Fruit fly (Drosophila melanogaster) whole organism, embryonic: ENCODE data around the gene Argk1.
A peak's percentile ranks its signal among the peaks of the same experiment; 100 is the strongest.

Experiments
- BEAF-32 ChIP-seq: fragments of 200-800 bp; sonication (Bioruptor generic); optimal IDR thresholded peaks from 3 replicates; lab custom pipeline; 2017; ENCODE audit warnings: missing biosample characterization, missing genetic modification characterization, mild to moderate bottlenecking, moderate library complexity, missing genetic modification reagents
- Bgb ChIP-seq: fragments of 200-800 bp; sonication (Bioruptor generic); IDR thresholded peaks from 2 replicates; pipeline ENCODE4 v1.3.6; 2022; ENCODE audit warnings: missing biosample characterization, missing genetic modification characterization; ENCODE audit not compliant: partially characterized antibody
- CG11085 ChIP-seq: fragments of 200-800 bp; sonication (Bioruptor generic); IDR thresholded peaks from 2 replicates; pipeline ENCODE4 v1.3.6; 2022; ENCODE audit warnings: missing biosample characterization, missing genetic modification characterization
- CG11504 ChIP-seq: fragments of 200-800 bp; sonication (Bioruptor generic); optimal IDR thresholded peaks from 3 replicates; lab custom pipeline; 2019; ENCODE audit warnings: missing biosample characterization, mild to moderate bottlenecking, missing genetic modification characterization, moderate library complexity
- CG11696 ChIP-seq: fragments of 200-800 bp; sonication (Bioruptor generic); IDR thresholded peaks from 2 replicates; pipeline ENCODE4 v1.3.6; 2022; ENCODE audit warnings: missing biosample characterization, missing genetic modification characterization
- CG12299 ChIP-seq: fragments of 200-800 bp; sonication (Bioruptor generic); optimal IDR thresholded peaks from 2 replicates; lab custom pipeline; 2018; ENCODE audit warnings: missing biosample characterization, mild to moderate bottlenecking, missing genetic modification characterization
- CG1233 ChIP-seq: fragments of 200-800 bp; sonication (Bioruptor generic); optimal IDR thresholded peaks from 4 replicates; lab custom pipeline; 2018; ENCODE audit warnings: missing biosample characterization, mild to moderate bottlenecking, missing genetic modification characterization
- CG12391 ChIP-seq: fragments of 200-800 bp; sonication (Bioruptor generic); optimal IDR thresholded peaks from 3 replicates; lab custom pipeline; 2018; ENCODE audit warnings: missing biosample characterization, mild to moderate bottlenecking, missing genetic modification characterization, moderate library complexity
- CG14050 ChIP-seq: fragments of 200-800 bp; sonication (Bioruptor generic); IDR thresholded peaks from 3 replicates; pipeline ENCODE4 v1.3.6; 2022; ENCODE audit warnings: missing biosample characterization, missing genetic modification characterization
- CG14710 ChIP-seq: fragments of 200-800 bp; sonication (Bioruptor generic); optimal IDR thresholded peaks from 3 replicates; lab custom pipeline; 2019; ENCODE audit warnings: missing biosample characterization, mild to moderate bottlenecking, missing genetic modification characterization, moderate library complexity
- CG16815 ChIP-seq: fragments of 200-800 bp; sonication (Bioruptor generic); optimal IDR thresholded peaks from 3 replicates; lab custom pipeline; 2017; ENCODE audit warnings: missing biosample characterization, mild to moderate bottlenecking, missing genetic modification characterization
- CG1832 ChIP-seq: fragments of 200-800 bp; sonication (Bioruptor generic); optimal IDR thresholded peaks from 2 replicates; lab custom pipeline; 2017; ENCODE audit warnings: missing biosample characterization, mild to moderate bottlenecking, missing genetic modification characterization, inconsistent platforms
- CG32767 ChIP-seq: fragments of 200-800 bp; sonication (Bioruptor generic); IDR thresholded peaks from 2 replicates; pipeline ENCODE4 v1.3.6; 2022; ENCODE audit warnings: missing biosample characterization, missing genetic modification characterization
- CG4360 ChIP-seq: fragments of 200-800 bp; sonication (Bioruptor generic); IDR thresholded peaks from 2 replicates; pipeline ENCODE4 v1.3.6; 2022; ENCODE audit warnings: missing biosample characterization, missing genetic modification characterization
- CG4404 ChIP-seq: fragments of 200-800 bp; sonication (Bioruptor generic); IDR thresholded peaks from 2 replicates; pipeline ENCODE4 v1.3.6; 2022; ENCODE audit warnings: missing biosample characterization, missing genetic modification characterization
- CG6689 ChIP-seq: fragments of 200-800 bp; sonication (Bioruptor generic); IDR thresholded peaks from 2 replicates; pipeline ENCODE4 v1.3.6; 2022; ENCODE audit warnings: missing biosample characterization, missing genetic modification characterization
- CG7357 ChIP-seq: fragments of 200-800 bp; sonication (Bioruptor generic); IDR thresholded peaks from 3 replicates; pipeline ENCODE4 v1.3.6; 2022; ENCODE audit warnings: missing biosample characterization, missing genetic modification characterization
- CG7372 ChIP-seq: fragments of 200-800 bp; sonication (Bioruptor generic); IDR thresholded peaks from 2 replicates; pipeline ENCODE4 v1.3.6; 2022; ENCODE audit warnings: missing biosample characterization, missing genetic modification characterization
- CG8089 ChIP-seq: fragments of 200-800 bp; sonication (Bioruptor generic); optimal IDR thresholded peaks from 3 replicates; lab custom pipeline; 2016; ENCODE audit warnings: missing biosample characterization, missing genetic modification characterization
- CG8290 ChIP-seq, 3 experiments: fragments of 200-800 bp; sonication (Bioruptor generic); optimal IDR thresholded peaks; 2 replicates each; lab custom pipeline; 2016 to 2019; ENCODE audit warnings: missing biosample characterization in 3 of 3, missing genetic modification characterization in 3 of 3, mild to moderate bottlenecking in 2 of 3, moderate library complexity in 1 of 3
- CG9727 ChIP-seq: fragments of 200-800 bp; sonication (Bioruptor generic); optimal IDR thresholded peaks from 3 replicates; lab custom pipeline; 2017; ENCODE audit warnings: missing biosample characterization, mild to moderate bottlenecking, missing genetic modification characterization
- CG9797 ChIP-seq: fragments of 200-800 bp; sonication (Bioruptor generic); optimal IDR thresholded peaks from 3 replicates; lab custom pipeline; 2018; ENCODE audit warnings: missing biosample characterization, mild to moderate bottlenecking, missing genetic modification characterization
- CG9817 ChIP-seq: fragments of 200-800 bp; sonication (Bioruptor generic); optimal IDR thresholded peaks from 2 replicates; lab custom pipeline; 2018; ENCODE audit warnings: missing biosample characterization, mild to moderate bottlenecking, missing genetic modification characterization, moderate library complexity
- ERR ChIP-seq: fragments of 200-800 bp; sonication (Bioruptor generic); optimal IDR thresholded peaks from 2 replicates; lab custom pipeline; 2016; ENCODE audit warnings: missing biosample characterization, missing genetic modification characterization
- Hsf ChIP-seq: fragments of 200-800 bp; sonication (Bioruptor generic); optimal IDR thresholded peaks from 3 replicates; lab custom pipeline; 2016; ENCODE audit warnings: missing biosample characterization, missing genetic modification characterization
- Kr ChIP-seq: fragments of 200-800 bp; sonication (Bioruptor generic); optimal IDR thresholded peaks from 2 replicates; lab custom pipeline; 2017; ENCODE audit warnings: missing biosample characterization, mild to moderate bottlenecking, missing genetic modification characterization
- Meics ChIP-seq: fragments of 200-800 bp; sonication (Bioruptor generic); optimal IDR thresholded peaks from 2 replicates; lab custom pipeline; 2017; ENCODE audit warnings: missing biosample characterization, mild to moderate bottlenecking, missing genetic modification characterization
- Opbp ChIP-seq: fragments of 200-800 bp; sonication (Bioruptor generic); IDR thresholded peaks from 3 replicates; pipeline ENCODE4 v1.3.6; 2022; ENCODE audit warnings: missing biosample characterization, missing genetic modification characterization; ENCODE audit not compliant: partially characterized antibody
- Optix ChIP-seq: fragments of 200-800 bp; sonication (Bioruptor generic); IDR thresholded peaks from 3 replicates; pipeline ENCODE4 v1.3.6; 2022; ENCODE audit warnings: missing biosample characterization, missing genetic modification characterization
- Six4 ChIP-seq: fragments of 200-800 bp; sonication (Bioruptor generic); optimal IDR thresholded peaks from 2 replicates; lab custom pipeline; 2016; ENCODE audit warnings: missing biosample characterization, missing genetic modification characterization
- Sry-β ChIP-seq: fragments of 200-800 bp; sonication (Bioruptor generic); optimal IDR thresholded peaks from 2 replicates; lab custom pipeline; 2018; ENCODE audit warnings: missing biosample characterization, mild to moderate bottlenecking, missing genetic modification characterization, moderate library complexity
- Tbp ChIP-seq: fragments of >200 bp; optimal IDR thresholded peaks from 2 replicates; lab custom pipeline; 2018; ENCODE audit warnings: missing biosample characterization, missing genetic modification characterization
- Trl ChIP-seq, 3 experiments: fragments of >200 bp in 2 of 3; fragments of 200-800 bp in 1 of 3; sonication (Bioruptor generic) in 1 of 3; optimal IDR thresholded peaks; 2 replicates in 1 of 3; 3 replicates in 2 of 3; lab custom pipeline; 2016 to 2017; ENCODE audit warnings: missing biosample characterization in 1 of 3, missing genetic modification characterization in 1 of 3
- amos ChIP-seq: fragments of 200-800 bp; sonication (Bioruptor generic); IDR thresholded peaks from 2 replicates; pipeline ENCODE4 v1.3.6; 2022; ENCODE audit warnings: missing biosample characterization, missing genetic modification characterization; ENCODE audit not compliant: partially characterized antibody
- ash1 ChIP-seq: fragments of 200-800 bp; sonication (Bioruptor generic); optimal IDR thresholded peaks from 2 replicates; lab custom pipeline; 2018; ENCODE audit warnings: missing biosample characterization, mild to moderate bottlenecking, missing genetic modification characterization
- caup ChIP-seq: fragments of 200-800 bp; sonication (Bioruptor generic); optimal IDR thresholded peaks from 3 replicates; lab custom pipeline; 2017; ENCODE audit warnings: missing biosample characterization, mild to moderate bottlenecking, missing genetic modification characterization, moderate library complexity; ENCODE audit not compliant: severe bottlenecking
- cwo ChIP-seq: fragments of 200-800 bp; sonication (Bioruptor generic); optimal IDR thresholded peaks from 3 replicates; lab custom pipeline; 2017; ENCODE audit warnings: missing biosample characterization, missing genetic modification characterization, mild to moderate bottlenecking, moderate library complexity, missing genetic modification reagents
- gcm ChIP-seq: fragments of 200-800 bp; sonication (Bioruptor generic); optimal IDR thresholded peaks from 2 replicates; lab custom pipeline; 2019; ENCODE audit warnings: missing biosample characterization, mild to moderate bottlenecking, missing genetic modification characterization, moderate library complexity
- gt ChIP-seq: fragments of 200-800 bp; sonication (Bioruptor generic); IDR thresholded peaks from 2 replicates; pipeline ENCODE4 v1.3.6; 2022; ENCODE audit warnings: missing biosample characterization, missing genetic modification characterization
- mirr ChIP-seq: fragments of 200-800 bp; sonication (Bioruptor generic); optimal IDR thresholded peaks from 3 replicates; lab custom pipeline; 2018; ENCODE audit warnings: missing biosample characterization, mild to moderate bottlenecking, missing genetic modification characterization
- onecut ChIP-seq: fragments of 200-800 bp; sonication (Bioruptor generic); IDR thresholded peaks from 2 replicates; pipeline ENCODE4 v1.3.6; 2022; ENCODE audit warnings: missing biosample characterization, missing genetic modification characterization
- pb ChIP-seq: fragments of 200-800 bp; sonication (Bioruptor generic); optimal IDR thresholded peaks from 3 replicates; lab custom pipeline; 2016; ENCODE audit warnings: missing biosample characterization, missing genetic modification characterization
- pita ChIP-seq: fragments of 200-800 bp; sonication (Bioruptor generic); optimal IDR thresholded peaks from 2 replicates; lab custom pipeline; 2017; ENCODE audit warnings: missing biosample characterization, mild to moderate bottlenecking, missing genetic modification characterization
- psq ChIP-seq: fragments of 200-800 bp; sonication (Bioruptor generic); optimal IDR thresholded peaks from 2 replicates; lab custom pipeline; 2017; ENCODE audit warnings: missing biosample characterization, missing genetic modification characterization
- ranshi ChIP-seq: fragments of 200-800 bp; sonication (Bioruptor generic); IDR thresholded peaks from 2 replicates; pipeline ENCODE4 v1.3.6; 2022; ENCODE audit warnings: missing biosample characterization, missing genetic modification characterization
- salm ChIP-seq: fragments of 200-800 bp; sonication (Bioruptor generic); optimal IDR thresholded peaks from 2 replicates; lab custom pipeline; 2018; ENCODE audit warnings: missing biosample characterization, mild to moderate bottlenecking, missing genetic modification characterization
- sqz ChIP-seq: fragments of 200-800 bp; sonication (Bioruptor generic); optimal IDR thresholded peaks from 3 replicates; lab custom pipeline; 2018; ENCODE audit warnings: missing biosample characterization, mild to moderate bottlenecking, missing genetic modification characterization
- tna ChIP-seq: fragments of 200-800 bp; sonication (Bioruptor generic); IDR thresholded peaks from 2 replicates; pipeline ENCODE4 v1.3.6; 2022; ENCODE audit warnings: missing biosample characterization, missing genetic modification characterization; ENCODE audit not compliant: partially characterized antibody
- trem ChIP-seq: fragments of 200-800 bp; optimal IDR thresholded peaks from 3 replicates; lab custom pipeline; 2019; ENCODE audit warnings: missing biosample characterization, mild to moderate bottlenecking, missing genetic modification characterization, moderate library complexity
- tx ChIP-seq: fragments of 200-800 bp; sonication (Bioruptor generic); optimal IDR thresholded peaks from 2 replicates; lab custom pipeline; 2016; ENCODE audit warnings: missing biosample characterization, missing genetic modification characterization

Argk1 gene

dm6 chr3L:9023627-9024026, 42.2 kb downstream of the Argk1 start (continued):
- TF ChIP-seq CG6689 (GFP tag; lab: Robert Waterston, UW), result peak; percentile 71
- peak; percentile 78 for TF ChIP-seq CG12391 (tag; lab: Kevin White, UChicago)
- TF ChIP-seq CG4360 (GFP tag; lab: Robert Waterston, UW), result no peak
- peak; percentile 57 for TF ChIP-seq onecut (GFP tag; lab: Robert Waterston, UW)
- TF ChIP-seq CG8089, result peak; percentile 46
- no peak for TF ChIP-seq CG11085
- TF ChIP-seq Trl (optimal IDR thresholded peaks at IDR 0.05; lab: Kevin White, UChicago), result no peak
- TF ChIP-seq Trl (GFP tag; optimal IDR thresholded peaks at IDR 0.05; lab: Kevin White, UChicago), result peak; percentile 56
- no peak for TF ChIP-seq gt (GFP tag; lab: Robert Waterston, UW)
- peak; percentile 17 for TF ChIP-seq psq
- TF ChIP-seq CG8290 (GFP tag; optimal IDR thresholded peaks at IDR 0.05; lab: Kevin White, UChicago), result peak; percentile 40
- TF ChIP-seq CG8290 (tag; optimal IDR thresholded peaks at IDR 0.05; lab: Kevin White, UChicago), result peak in 1 of 2 experiments; percentile 34
- no peak for TF ChIP-seq mirr (GFP tag; lab: Kevin White, UChicago)
- peak; percentile 11 for TF ChIP-seq sqz
- peak; percentile 30; the same call in 1 of the 2 replicates for TF ChIP-seq CG7372 (GFP tag; lab: Robert Waterston, UW)
- no peak for TF ChIP-seq pb
- peak; percentile 45 for TF ChIP-seq cwo (GFP tag; lab: Kevin White, UChicago)
- TF ChIP-seq amos (GFP tag; lab: Robert Waterston, UW), result no peak
- TF ChIP-seq ERR (GFP tag; lab: Kevin White, UChicago), result no peak
- TF ChIP-seq BEAF-32 (GFP tag; lab: Kevin White, UChicago), result no peak
- peak; percentile 88 for TF ChIP-seq CG4404 (GFP tag; lab: Robert Waterston, UW)
- TF ChIP-seq Meics, result peak; percentile 42
- TF ChIP-seq CG12299 (tag; lab: Kevin White, UChicago), result no peak
- peak; percentile 79 for TF ChIP-seq CG14710 (tag; lab: Kevin White, UChicago)
- TF ChIP-seq CG9797, result no peak
- peak; percentile 66; the same call in 2 of the 3 replicates for TF ChIP-seq Optix (GFP tag; lab: Robert Waterston, UW)
- no peak for TF ChIP-seq CG11696 (GFP tag; lab: Robert Waterston, UW)
- no peak for TF ChIP-seq Kr (GFP tag; lab: Kevin White, UChicago)
- TF ChIP-seq CG7357 (GFP tag; lab: Robert Waterston, UW), result no peak
- peak; percentile 55 for TF ChIP-seq CG1233 (GFP tag; lab: Kevin White, UChicago)
- TF ChIP-seq Bgb (GFP tag; lab: Robert Waterston, UW), result no peak
- TF ChIP-seq gcm (GFP tag; lab: Kevin White, UChicago), result peak; percentile 51
- peak; percentile 75 for TF ChIP-seq CG16815 (GFP tag; lab: Kevin White, UChicago)
- no peak for TF ChIP-seq pita
- peak; percentile 17 for TF ChIP-seq CG9817 (tag; lab: Kevin White, UChicago)
- TF ChIP-seq caup (GFP tag; lab: Kevin White, UChicago), result peak; percentile 39
- TF ChIP-seq CG11504 (tag; lab: Kevin White, UChicago), result peak; percentile 69
- no peak for TF ChIP-seq CG32767
- TF ChIP-seq salm (tag; lab: Kevin White, UChicago), result no peak
- peak; percentile 50; the same call in 1 of the 2 replicates for TF ChIP-seq ranshi (GFP tag; lab: Robert Waterston, UW)
- TF ChIP-seq trem (tag; lab: Kevin White, UChicago), result peak; percentile 66
- no peak for TF ChIP-seq ash1
- peak; percentile 18 for TF ChIP-seq tx (GFP tag; lab: Kevin White, UChicago)
- TF ChIP-seq Tbp (GFP tag; lab: Kevin White, UChicago), result no peak
- peak; percentile 92 for TF ChIP-seq CG9727 (GFP tag; lab: Kevin White, UChicago)
- TF ChIP-seq Hsf, result peak; percentile 72
- no peak for TF ChIP-seq Opbp (GFP tag; lab: Robert Waterston, UW)
- TF ChIP-seq Six4 (GFP tag; lab: Kevin White, UChicago), result peak; percentile 43
- no peak for TF ChIP-seq Sry-β (GFP tag; lab: Kevin White, UChicago)
- TF ChIP-seq CG1832, result no peak
- 0 out of 3 replicates have a peak, but pooled peaks have one; percentile 12 for TF ChIP-seq CG14050
- no peak for TF ChIP-seq tna (GFP tag; lab: Robert Waterston, UW)
